Fruit fly (Drosophila melanogaster): Measurements from ENCODE around the gene Snap25.
"Not testable (repeated sequence)": the region's sequence is repeated elsewhere in the genome, so short reads cannot be mapped to it uniquely, and the experiment has no call there.

- not testable (repeated sequence) for TF ChIP-seq insv (GFP tag; optimal IDR thresholded peaks at IDR 0.05); sens-2 (GFP tag; IDR thresholded peaks at IDR 0.05); CG12744 (GFP tag; optimal IDR thresholded peaks at IDR 0.05); grau (tag; optimal IDR thresholded peaks at IDR 0.05); CG8478 (optimal IDR thresholded peaks at IDR 0.05); Ssrp (tag; optimal IDR thresholded peaks at IDR 0.05); CG9797 (GFP tag; optimal IDR thresholded peaks at IDR 0.05); NC2β (GFP tag; optimal IDR thresholded peaks at IDR 0.05); wek (GFP tag; optimal IDR thresholded peaks at IDR 0.05); lola (GFP tag; optimal IDR thresholded peaks at IDR 0.05); H15 (GFP tag; IDR thresholded peaks at IDR 0.05); ranshi (GFP tag; IDR thresholded peaks at IDR 0.05); CG30403 (GFP tag; optimal IDR thresholded peaks at IDR 0.05)
These were observed 1.0 kb upstream of the Snap25 start for dm6 chr3L:24072939-24073338.

All from whole organism, embryonic.